Worm (Caenorhabditis elegans) whole organism, young adult: ENCODE data around the gene gst-34.

Source experiments
- F49E8.2 ChIP-seq: sonication (generic microtip); optimal IDR thresholded peaks from 3 replicates; lab custom pipeline; 2017; ENCODE audit warnings: missing genetic modification characterization, mild to moderate bottlenecking, missing compliant biosample characterization, antibody characterized with exemption, moderate library complexity; ENCODE audit not compliant: insufficient read depth
- Y67H2A.10 ChIP-seq: fragments of 200-800 bp; sonication (Bioruptor generic); conservative IDR thresholded peaks from 2 replicates; pipeline ENCODE4 v1.3.6; 2022; ENCODE audit warnings: missing genetic modification reagents, missing genetic modification characterization, missing compliant biosample characterization
- nhr-90 ChIP-seq: sonication (generic microtip); optimal IDR thresholded peaks from 2 replicates; lab custom pipeline; 2016; ENCODE audit warnings: missing genotype, mild to moderate bottlenecking, missing genetic modification characterization, missing compliant biosample characterization
- pha-4 ChIP-seq: fragments of 150-350 bp; sonication (generic microtip); optimal IDR thresholded peaks from 2 replicates; lab custom pipeline; 2014; ENCODE audit warnings: missing biosample characterization, missing genetic modification reagents, missing genetic modification characterization
- ztf-28 ChIP-seq: fragments of 200-800 bp; sonication (Bioruptor generic); IDR thresholded peaks from 2 replicates; pipeline ENCODE4 v1.3.6; 2022; ENCODE audit warnings: missing genetic modification reagents, missing genetic modification characterization, missing compliant biosample characterization
- ztf-3 ChIP-seq: fragments of 200-800 bp; sonication (Bioruptor generic); optimal IDR thresholded peaks from 2 replicates; lab custom pipeline; 2018; ENCODE audit warnings: mild to moderate bottlenecking, missing genetic modification characterization, missing compliant biosample characterization

DNA sequence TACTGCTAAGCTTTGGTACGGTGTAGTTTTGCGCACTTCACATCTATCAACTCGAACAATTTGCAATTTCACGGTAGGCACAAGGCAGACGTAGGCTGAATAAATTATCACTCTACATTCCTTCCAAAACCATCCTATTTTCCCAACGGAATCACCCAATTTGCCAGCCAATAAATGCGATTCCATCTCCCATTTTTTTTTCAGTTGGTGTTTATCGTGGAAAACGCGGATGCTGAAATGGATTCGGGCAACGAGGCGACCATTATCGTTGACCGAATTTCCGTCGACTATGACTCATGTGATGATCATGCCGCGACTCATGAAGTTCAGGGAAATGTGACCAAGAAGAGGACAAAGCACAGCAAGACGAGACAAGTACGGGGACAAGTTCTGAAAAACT is 34.6 kb downstream of the gst-34 start:
- TF ChIP-seq Y67H2A.10 (no peak), ztf-3 (GFP tag; lab: Kevin White, UChicago) (no peak), pha-4 (tag; lab: Kevin White, UChicago) (no peak), nhr-90 (tag; lab: Kevin White, UChicago) (no peak), ztf-28 (no peak), F49E8.2 (no peak)
